Worm (Caenorhabditis elegans) whole organism, L2 larva: ENCODE data around the gene slc-25A10.

Source experiments
- C34F6.9 ChIP-seq: fragments of 150-350 bp; optimal IDR thresholded peaks from 2 replicates; lab custom pipeline; 2014; ENCODE audit warnings: missing biosample characterization, missing genetic modification characterization
- F13H6.1 ChIP-seq: sonication (generic microtip); optimal IDR thresholded peaks from 2 replicates; lab custom pipeline; 2016; ENCODE audit warnings: missing genetic modification characterization, missing compliant biosample characterization
- R02D3.7 ChIP-seq: fragments of 150-350 bp; optimal IDR thresholded peaks from 2 replicates; lab custom pipeline; 2014; ENCODE audit warnings: missing biosample characterization, missing genetic modification characterization
- Y55F3AM.14 ChIP-seq: fragments of 200-800 bp; sonication (Bioruptor generic); optimal IDR thresholded peaks from 2 replicates; lab custom pipeline; 2018; ENCODE audit warnings: mild to moderate bottlenecking, missing genetic modification characterization, missing compliant biosample characterization
- ZK546.5 ChIP-seq: sonication (generic microtip); optimal IDR thresholded peaks from 2 replicates; lab custom pipeline; 2017; ENCODE audit warnings: missing biosample characterization, missing genetic modification characterization
- alr-1 ChIP-seq: fragments of 150-350 bp; optimal IDR thresholded peaks from 2 replicates; lab custom pipeline; 2014; ENCODE audit warnings: missing biosample characterization, missing genetic modification characterization
- aly-2 ChIP-seq: fragments of 150-350 bp; optimal IDR thresholded peaks from 2 replicates; lab custom pipeline; 2014; ENCODE audit warnings: missing biosample characterization, missing genetic modification characterization
- ama-1 ChIP-seq: fragments of 150-350 bp; optimal IDR thresholded peaks from 2 replicates; lab custom pipeline; 2018; ENCODE audit warnings: inconsistent platforms
- blmp-1 ChIP-seq: sonication (generic microtip); optimal IDR thresholded peaks from 2 replicates; lab custom pipeline; 2017; ENCODE audit warnings: missing genetic modification characterization, mild to moderate bottlenecking, missing compliant biosample characterization, antibody characterized with exemption, moderate library complexity; ENCODE audit not compliant: insufficient read depth
- ceh-16 ChIP-seq: fragments of 150-350 bp; optimal IDR thresholded peaks from 2 replicates; lab custom pipeline; 2014; ENCODE audit warnings: missing biosample characterization, missing genetic modification characterization
- ceh-82 ChIP-seq: fragments of 150-350 bp; optimal IDR thresholded peaks from 2 replicates; lab custom pipeline; 2014; ENCODE audit warnings: missing biosample characterization, missing genetic modification characterization
- crh-2 ChIP-seq: sonication (generic microtip); optimal IDR thresholded peaks from 2 replicates; lab custom pipeline; 2017; ENCODE audit warnings: missing biosample characterization, missing genetic modification characterization
- dmd-4 ChIP-seq: sonication (generic microtip); optimal IDR thresholded peaks from 2 replicates; lab custom pipeline; 2017; ENCODE audit warnings: missing biosample characterization, missing genetic modification characterization
- egl-27 ChIP-seq: sonication (generic microtip); optimal IDR thresholded peaks from 3 replicates; lab custom pipeline; 2017; ENCODE audit warnings: missing biosample characterization, missing genetic modification reagents, missing genetic modification characterization
- elt-1 ChIP-seq: fragments of 150-350 bp; optimal IDR thresholded peaks from 2 replicates; lab custom pipeline; 2014; ENCODE audit warnings: missing biosample characterization, missing genetic modification characterization
- elt-3 ChIP-seq: sonication (generic microtip); optimal IDR thresholded peaks from 2 replicates; lab custom pipeline; 2017; ENCODE audit warnings: missing biosample characterization, missing genetic modification characterization
- fos-1 ChIP-seq: fragments of 150-350 bp; optimal IDR thresholded peaks from 2 replicates; lab custom pipeline; 2014; ENCODE audit warnings: missing biosample characterization, missing genetic modification characterization
- gmeb-1 ChIP-seq: fragments of 150-350 bp; optimal IDR thresholded peaks from 2 replicates; lab custom pipeline; 2014; ENCODE audit warnings: missing biosample characterization, missing genetic modification characterization
- lin-11 ChIP-seq: fragments of 150-350 bp; sonication (generic microtip); optimal IDR thresholded peaks from 2 replicates; lab custom pipeline; 2014; ENCODE audit warnings: missing biosample characterization, missing genetic modification characterization, inconsistent platforms, mixed read lengths
- lin-13 ChIP-seq: fragments of 150-350 bp; optimal IDR thresholded peaks from 2 replicates; lab custom pipeline; 2014; ENCODE audit warnings: missing biosample characterization, missing genetic modification reagents, missing genetic modification characterization
- lin-39 ChIP-seq: fragments of 150-350 bp; optimal IDR thresholded peaks from 2 replicates; lab custom pipeline; 2014; ENCODE audit warnings: missing biosample characterization, missing genetic modification reagents, missing genetic modification characterization
- lsy-2 ChIP-seq, 2 experiments: fragments of 150-350 bp in 1 of 2; sonication (generic microtip) in 1 of 2; optimal IDR thresholded peaks; 2 replicates each; lab custom pipeline; 2014 to 2017; ENCODE audit warnings: missing biosample characterization in 2 of 2, missing genetic modification characterization in 2 of 2
- mab-5 ChIP-seq: fragments of 150-350 bp; optimal IDR thresholded peaks from 2 replicates; lab custom pipeline; 2014; ENCODE audit warnings: missing biosample characterization, missing genetic modification characterization
- mbf-1 ChIP-seq: sonication (generic microtip); optimal IDR thresholded peaks from 2 replicates; lab custom pipeline; 2017; ENCODE audit warnings: missing biosample characterization, missing genetic modification characterization
- mdl-1 ChIP-seq, 2 experiments: fragments of 150-350 bp in 1 of 2; sonication (generic microtip) in 1 of 2; optimal IDR thresholded peaks; 2 replicates each; lab custom pipeline; 2017; ENCODE audit warnings: missing biosample characterization in 2 of 2, missing genetic modification characterization in 2 of 2
- nhr-10 ChIP-seq: sonication (generic microtip); optimal IDR thresholded peaks from 2 replicates; lab custom pipeline; 2017; ENCODE audit warnings: missing biosample characterization, missing genetic modification characterization
- nhr-11 ChIP-seq: fragments of 150-350 bp; optimal IDR thresholded peaks from 2 replicates; lab custom pipeline; 2014; ENCODE audit warnings: missing biosample characterization, missing genetic modification characterization
- nhr-12 ChIP-seq: fragments of 150-350 bp; optimal IDR thresholded peaks from 2 replicates; lab custom pipeline; 2014; ENCODE audit warnings: missing biosample characterization, missing genetic modification characterization
- nhr-129 ChIP-seq: fragments of 150-350 bp; optimal IDR thresholded peaks from 2 replicates; lab custom pipeline; 2014; ENCODE audit warnings: missing biosample characterization, missing genetic modification characterization
- nhr-21 ChIP-seq: fragments of 150-350 bp; optimal IDR thresholded peaks from 2 replicates; lab custom pipeline; 2014; ENCODE audit warnings: missing biosample characterization, missing genetic modification characterization
- nhr-23 ChIP-seq: fragments of 150-350 bp; optimal IDR thresholded peaks from 2 replicates; lab custom pipeline; 2014; ENCODE audit warnings: missing biosample characterization, missing genetic modification reagents, missing genetic modification characterization
- nhr-237 ChIP-seq: fragments of 150-350 bp; optimal IDR thresholded peaks from 2 replicates; lab custom pipeline; 2014; ENCODE audit warnings: missing biosample characterization, missing genetic modification characterization
- nhr-25 ChIP-seq: fragments of 150-350 bp; sonication (generic microtip); optimal IDR thresholded peaks from 3 replicates; lab custom pipeline; 2014; ENCODE audit warnings: missing biosample characterization, missing genetic modification characterization
- nhr-6 ChIP-seq: fragments of 150-350 bp; optimal IDR thresholded peaks from 2 replicates; lab custom pipeline; 2014; ENCODE audit warnings: missing biosample characterization, missing genetic modification characterization
- nhr-77 ChIP-seq: fragments of 150-350 bp; optimal IDR thresholded peaks from 2 replicates; lab custom pipeline; 2014; ENCODE audit warnings: missing biosample characterization, missing genetic modification characterization
- peb-1 ChIP-seq: fragments of 150-350 bp; optimal IDR thresholded peaks from 2 replicates; lab custom pipeline; 2014; ENCODE audit warnings: missing biosample characterization, missing genetic modification characterization
- sem-4 ChIP-seq: fragments of 150-350 bp; optimal IDR thresholded peaks from 2 replicates; lab custom pipeline; 2014; ENCODE audit warnings: missing biosample characterization, missing genetic modification reagents, missing genetic modification characterization
- skn-1 ChIP-seq: sonication (generic microtip); optimal IDR thresholded peaks from 2 replicates; lab custom pipeline; 2017; ENCODE audit warnings: missing biosample characterization, missing genetic modification characterization
- sma-3 ChIP-seq: sonication (generic microtip); optimal IDR thresholded peaks from 2 replicates; lab custom pipeline; 2016; ENCODE audit warnings: missing genetic modification reagents, missing genetic modification characterization, missing compliant biosample characterization
- sma-9 ChIP-seq, 2 experiments: fragments of 150-350 bp in 1 of 2; sonication (generic microtip) in 1 of 2; optimal IDR thresholded peaks; 2 replicates each; lab custom pipeline; 2014 to 2016; ENCODE audit warnings: missing genetic modification characterization in 2 of 2, mild to moderate bottlenecking in 1 of 2, missing biosample characterization in 1 of 2, missing compliant biosample characterization in 1 of 2, missing genetic modification reagents in 1 of 2, moderate library complexity in 1 of 2
- snpc-4 ChIP-seq: fragments of 150-350 bp; optimal IDR thresholded peaks from 2 replicates; lab custom pipeline; 2014; ENCODE audit warnings: missing biosample characterization, missing genetic modification characterization
- unc-39 ChIP-seq: fragments of 150-350 bp; optimal IDR thresholded peaks from 2 replicates; lab custom pipeline; 2014; ENCODE audit warnings: missing biosample characterization, missing genetic modification characterization
- unc-55 ChIP-seq: fragments of 150-350 bp; sonication (generic microtip); optimal IDR thresholded peaks from 3 replicates; lab custom pipeline; 2014; ENCODE audit warnings: missing biosample characterization, missing genetic modification reagents, missing genetic modification characterization
- unc-62 ChIP-seq: fragments of 150-350 bp; optimal IDR thresholded peaks from 2 replicates; lab custom pipeline; 2014; ENCODE audit warnings: missing biosample characterization, missing genetic modification reagents, missing genetic modification characterization
- zag-1 ChIP-seq: fragments of 150-350 bp; optimal IDR thresholded peaks from 2 replicates; lab custom pipeline; 2014; ENCODE audit warnings: missing biosample characterization, missing genetic modification characterization
- ztf-1 ChIP-seq: fragments of 200-800 bp; sonication (Bioruptor generic); conservative IDR thresholded peaks from 2 replicates; pipeline ENCODE4 v1.3.6; 2022; ENCODE audit warnings: missing genetic modification characterization, missing compliant biosample characterization
- ztf-11 ChIP-seq: sonication (generic microtip); optimal IDR thresholded peaks from 2 replicates; lab custom pipeline; 2017; ENCODE audit warnings: missing biosample characterization, missing genetic modification characterization
- ztf-4 ChIP-seq: fragments of 150-350 bp; optimal IDR thresholded peaks from 2 replicates; lab custom pipeline; 2014; ENCODE audit warnings: missing biosample characterization, missing genetic modification characterization

Gene slc-25A10

ce11 chrX:6738535-6738934 lies 13.1 kb upstream of the slc-25A10 start:
- TF ChIP-seq unc-62 (GFP tag; lab: Kevin White, UChicago) (no peak), blmp-1 (peak; percentile 52)

DNA sequence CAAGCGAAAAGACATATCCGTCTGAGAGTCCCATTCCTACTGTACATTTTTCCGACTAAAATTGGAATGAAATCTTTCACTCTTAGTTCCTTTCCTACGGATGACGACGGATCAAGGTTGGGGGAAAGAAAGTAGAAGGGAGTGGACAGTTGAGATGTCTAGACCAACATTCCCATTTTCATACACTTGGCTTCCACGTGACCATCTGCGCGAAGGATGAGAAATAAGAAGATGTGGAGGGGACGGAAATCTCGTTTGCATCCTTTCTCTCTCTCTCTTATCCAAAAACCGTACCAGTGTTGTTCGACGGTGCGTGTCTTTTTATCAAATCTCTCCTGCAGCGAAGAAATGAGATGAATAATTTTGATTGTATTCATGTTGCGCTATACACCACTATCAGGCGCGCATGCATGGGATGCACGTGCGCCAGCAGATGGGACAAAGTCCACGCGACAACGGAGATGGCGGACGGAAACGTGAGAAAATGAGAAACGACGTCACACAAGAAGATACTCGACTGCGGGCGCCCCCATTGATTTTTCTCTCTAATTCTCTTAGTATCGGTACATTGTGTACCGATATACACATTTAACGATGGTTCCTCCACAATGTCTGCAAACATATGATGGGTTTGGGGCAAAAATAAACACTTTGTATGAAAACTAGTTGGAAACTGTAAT lies 12.0 kb upstream of the slc-25A10 start:
- TF ChIP-seq crh-2 (tag; lab: Kevin White, UChicago) (peak; percentile 94), ceh-82 (tag; lab: Kevin White, UChicago) (no peak), unc-55 (GFP tag; lab: Kevin White, UChicago) (peak; percentile 38), nhr-23 (tag; lab: Kevin White, UChicago) (no peak), nhr-129 (tag; lab: Kevin White, UChicago) (peak; percentile 88), nhr-11 (tag; lab: Kevin White, UChicago) (no peak), nhr-10 (tag; lab: Kevin White, UChicago) (no peak), fos-1 (tag; lab: Kevin White, UChicago) (peak; percentile 79), R02D3.7 (tag; lab: Kevin White, UChicago) (no peak), lsy-2 (tag; optimal IDR thresholded peaks at IDR 0.05; lab: Kevin White, UChicago) (peak; percentile 12 to 73), sem-4 (peak; percentile 95), peb-1 (tag; lab: Kevin White, UChicago) (no peak), nhr-12 (tag; lab: Kevin White, UChicago) (no peak), unc-39 (tag; lab: Kevin White, UChicago) (no peak), aly-2 (tag; lab: Kevin White, UChicago) (no peak), lin-13 (peak; percentile 25), egl-27 (peak; percentile 96), mab-5 (tag; lab: Kevin White, UChicago) (peak; percentile 30), nhr-21 (tag; lab: Kevin White, UChicago) (peak; percentile 99), snpc-4 (tag; lab: Kevin White, UChicago) (peak; percentile 57), ztf-4 (peak; percentile 58), alr-1 (tag; lab: Kevin White, UChicago) (no peak), zag-1 (tag; lab: Kevin White, UChicago) (peak; percentile 29), unc-62 (GFP tag; lab: Kevin White, UChicago) (no peak), dmd-4 (no peak), lin-11 (tag; lab: Kevin White, UChicago) (peak; percentile 78), ztf-1 (GFP tag; lab: Robert Waterston, UW) (no peak), nhr-25 (peak; percentile 96), nhr-237 (tag; lab: Kevin White, UChicago) (no peak), ZK546.5 (tag; lab: Kevin White, UChicago) (no peak), sma-3 (GFP tag; lab: Kevin White, UChicago) (peak; percentile 99), nhr-77 (no peak), sma-9 (GFP tag; optimal IDR thresholded peaks at IDR 0.05; lab: Kevin White, UChicago) (peak; percentile 100), sma-9 (tag; optimal IDR thresholded peaks at IDR 0.05; lab: Kevin White, UChicago) (peak; percentile 80), elt-1 (tag; lab: Kevin White, UChicago) (no peak), F13H6.1 (peak; percentile 98), skn-1 (tag; lab: Kevin White, UChicago) (no peak), mbf-1 (tag; lab: Kevin White, UChicago) (no peak), ceh-16 (tag; lab: Kevin White, UChicago) (peak; percentile 93), nhr-6 (peak; percentile 68), lin-39 (tag; lab: Kevin White, UChicago) (no peak), blmp-1 (peak; percentile 89), C34F6.9 (tag; lab: Kevin White, UChicago) (peak; percentile 80), mdl-1 (tag; optimal IDR thresholded peaks at IDR 0.05; lab: Kevin White, UChicago) (peak; percentile 100), ztf-11 (tag; lab: Kevin White, UChicago) (no peak), Y55F3AM.14 (GFP tag; lab: Kevin White, UChicago) (peak; percentile 93), ama-1 (no peak), gmeb-1 (tag; lab: Kevin White, UChicago) (peak; percentile 62), elt-3 (tag; lab: Kevin White, UChicago) (no peak)
